Worm (Caenorhabditis elegans): Measurements from ENCODE around the gene Y71H2B.4.

DNA sequence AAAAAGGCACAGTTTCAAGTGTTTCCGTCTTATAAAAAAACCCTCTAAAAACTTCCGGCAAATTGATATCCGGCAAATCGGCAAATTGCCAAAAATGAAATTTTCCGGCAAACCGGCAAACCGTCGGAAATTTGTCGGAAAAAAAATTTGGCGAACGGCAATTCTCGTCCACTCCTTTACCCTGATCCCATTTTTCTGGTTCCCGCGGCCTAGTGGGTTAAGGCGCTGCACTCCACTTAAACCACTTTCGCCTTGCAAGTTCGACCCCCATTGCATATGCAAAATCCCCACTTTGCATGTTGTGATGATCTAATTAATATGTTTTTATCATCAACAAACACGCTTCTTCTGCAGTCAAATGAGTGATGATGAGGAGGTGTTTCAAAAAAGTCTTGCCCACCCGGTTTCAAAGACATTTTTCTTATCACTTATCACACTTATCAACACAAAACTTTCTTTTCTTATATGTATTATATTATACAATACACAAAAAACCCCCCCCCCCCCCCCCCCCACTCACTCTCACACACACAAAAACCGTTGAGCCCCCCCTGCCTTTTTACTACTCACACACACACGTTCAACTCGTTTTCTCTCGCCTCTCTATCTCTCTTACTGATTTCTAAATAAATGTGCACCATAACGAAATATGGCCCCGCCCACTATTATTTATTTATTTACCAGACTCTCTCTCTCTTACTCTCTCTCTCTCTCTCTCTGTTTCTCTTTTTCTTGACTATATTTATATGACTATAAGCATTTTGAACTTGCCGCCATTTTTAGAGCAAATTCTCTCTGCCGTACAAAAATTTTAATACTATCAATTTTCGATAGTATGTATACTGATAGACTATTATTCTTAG, 34.2 kb downstream of the Y71H2B.4 start:
- TF ChIP-seq attf-4 (tag; optimal IDR thresholded peaks at IDR 0.05) (no peak), unc-130 (GFP tag; optimal IDR thresholded peaks at IDR 0.05) (no peak), nhr-41 (GFP tag; IDR thresholded peaks at IDR 0.05) (no peak), lin-15B (tag; optimal IDR thresholded peaks at IDR 0.05) (no peak), tag-97 (GFP tag; IDR thresholded peaks at IDR 0.05) (no peak), jun-1 (tag; optimal IDR thresholded peaks at IDR 0.05) (no peak), ztf-11 (tag; optimal IDR thresholded peaks at IDR 0.05) (no peak), nhr-10 (tag; optimal IDR thresholded peaks at IDR 0.05) (no peak)

Data from whole organism, L4 larva.